Fruit fly (Drosophila melanogaster) whole organism, embryonic: ENCODE data around the gene CG7149.

Source experiments
- Ada2b ChIP-seq: fragments of 200-800 bp; sonication (Bioruptor generic); IDR thresholded peaks from 2 replicates; pipeline ENCODE4 v1.3.6; 2022; ENCODE audit warnings: missing biosample characterization, missing genetic modification characterization
- CG13296 ChIP-seq: fragments of 200-800 bp; sonication (Bioruptor generic); optimal IDR thresholded peaks from 3 replicates; lab custom pipeline; 2018; ENCODE audit warnings: missing biosample characterization, mild to moderate bottlenecking, missing genetic modification characterization
- CG16813 ChIP-seq: fragments of 200-800 bp; sonication (Bioruptor generic); IDR thresholded peaks from 3 replicates; pipeline ENCODE4 v1.3.6; 2022; ENCODE audit warnings: missing biosample characterization, missing genetic modification characterization; ENCODE audit not compliant: partially characterized antibody
- CG17328 ChIP-seq: fragments of 200-800 bp; sonication (Bioruptor generic); IDR thresholded peaks from 2 replicates; pipeline ENCODE4 v1.3.6; 2022; ENCODE audit warnings: missing biosample characterization, missing genetic modification characterization
- CG32767 ChIP-seq: fragments of 200-800 bp; sonication (Bioruptor generic); IDR thresholded peaks from 2 replicates; pipeline ENCODE4 v1.3.6; 2022; ENCODE audit warnings: missing biosample characterization, missing genetic modification characterization
- CG4617 ChIP-seq: fragments of 200-800 bp; sonication (Bioruptor generic); optimal IDR thresholded peaks from 3 replicates; lab custom pipeline; 2016; ENCODE audit warnings: missing biosample characterization, missing genetic modification characterization, borderline replicate concordance
- CG4854 ChIP-seq: fragments of 200-800 bp; sonication (Bioruptor generic); optimal IDR thresholded peaks from 2 replicates; lab custom pipeline; 2016; ENCODE audit warnings: missing biosample characterization, missing genetic modification characterization, inconsistent platforms
- CG7786 ChIP-seq: fragments of 200-800 bp; sonication (Bioruptor generic); optimal IDR thresholded peaks from 2 replicates; lab custom pipeline; 2016; ENCODE audit warnings: missing biosample characterization, missing genetic modification characterization
- ERR ChIP-seq: fragments of 200-800 bp; sonication (Bioruptor generic); optimal IDR thresholded peaks from 2 replicates; lab custom pipeline; 2016; ENCODE audit warnings: missing biosample characterization, missing genetic modification characterization
- Eip74EF ChIP-seq, 2 experiments: fragments of 200-800 bp in 1 of 2; fragments of >200 bp in 1 of 2; sonication (Bioruptor generic) in 1 of 2; optimal IDR thresholded peaks; 2 replicates each; lab custom pipeline; 2017 to 2019; ENCODE audit warnings: missing biosample characterization in 2 of 2, missing genetic modification characterization in 2 of 2, mild to moderate bottlenecking in 1 of 2, moderate library complexity in 1 of 2
- HmgZ ChIP-seq: fragments of 200-800 bp; sonication (Bioruptor generic); optimal IDR thresholded peaks from 2 replicates; lab custom pipeline; 2018; ENCODE audit warnings: missing biosample characterization, mild to moderate bottlenecking, missing genetic modification characterization
- Jarid2 ChIP-seq: fragments of 200-800 bp; sonication (Bioruptor generic); optimal IDR thresholded peaks from 3 replicates; lab custom pipeline; 2017; ENCODE audit warnings: mild to moderate bottlenecking, missing biosample characterization, missing genetic modification reagents, missing genetic modification characterization
- Lpt ChIP-seq: fragments of >200 bp; optimal IDR thresholded peaks from 2 replicates; lab custom pipeline; 2018; ENCODE audit warnings: missing biosample characterization, missing genetic modification characterization
- Max ChIP-seq: fragments of 200-800 bp; sonication (Bioruptor generic); optimal IDR thresholded peaks from 2 replicates; lab custom pipeline; 2016; ENCODE audit warnings: missing biosample characterization, mild to moderate bottlenecking, missing genetic modification characterization
- Meics ChIP-seq: fragments of 200-800 bp; sonication (Bioruptor generic); optimal IDR thresholded peaks from 2 replicates; lab custom pipeline; 2017; ENCODE audit warnings: missing biosample characterization, mild to moderate bottlenecking, missing genetic modification characterization
- Mrtf ChIP-seq: fragments of 200-800 bp; sonication (Bioruptor generic); IDR thresholded peaks from 3 replicates; pipeline ENCODE4 v1.3.6; 2022; ENCODE audit warnings: missing biosample characterization, missing genetic modification characterization
- Myb ChIP-seq: fragments of 200-800 bp; sonication (Bioruptor generic); optimal IDR thresholded peaks from 2 replicates; lab custom pipeline; 2016; ENCODE audit warnings: missing biosample characterization, missing genetic modification characterization
- Nf-YB ChIP-seq: fragments of 200-800 bp; sonication (Bioruptor generic); optimal IDR thresholded peaks from 3 replicates; lab custom pipeline; 2019; ENCODE audit warnings: missing biosample characterization, mild to moderate bottlenecking, missing genetic modification characterization, moderate library complexity
- Vsx1 ChIP-seq: fragments of 200-800 bp; sonication (Bioruptor generic); optimal IDR thresholded peaks from 2 replicates; lab custom pipeline; 2017; ENCODE audit warnings: missing biosample characterization, mild to moderate bottlenecking, missing genetic modification characterization, missing genetic modification reagents
- aop ChIP-seq: fragments of 200-800 bp; sonication (Bioruptor generic); IDR thresholded peaks from 2 replicates; pipeline ENCODE4 v1.3.6; 2022; ENCODE audit warnings: missing biosample characterization, missing genetic modification characterization
- az2 ChIP-seq: fragments of 200-800 bp; sonication (Bioruptor generic); optimal IDR thresholded peaks from 3 replicates; lab custom pipeline; 2016; ENCODE audit warnings: missing biosample characterization, missing genetic modification characterization
- bbx ChIP-seq: fragments of 200-800 bp; sonication (Bioruptor generic); IDR thresholded peaks from 2 replicates; pipeline ENCODE4 v1.3.6; 2022; ENCODE audit warnings: missing biosample characterization, missing genetic modification characterization; ENCODE audit not compliant: partially characterized antibody
- btn ChIP-seq: fragments of 200-800 bp; sonication (Bioruptor generic); optimal IDR thresholded peaks from 2 replicates; lab custom pipeline; 2016; ENCODE audit warnings: missing biosample characterization, missing genetic modification characterization
- cato ChIP-seq: fragments of 200-800 bp; sonication (Bioruptor generic); optimal IDR thresholded peaks from 2 replicates; lab custom pipeline; 2016; ENCODE audit warnings: missing biosample characterization, missing genetic modification characterization, borderline replicate concordance
- chinmo ChIP-seq: fragments of 200-800 bp; sonication (Bioruptor generic); IDR thresholded peaks from 4 replicates; pipeline ENCODE4 v1.3.6; 2022; ENCODE audit warnings: missing biosample characterization, missing genetic modification characterization; ENCODE audit not compliant: partially characterized antibody
- crc ChIP-seq: fragments of 200-800 bp; sonication (Bioruptor generic); optimal IDR thresholded peaks from 2 replicates; lab custom pipeline; 2016; ENCODE audit warnings: missing biosample characterization, missing genetic modification characterization
- crp ChIP-seq, 2 experiments: fragments of 200-800 bp; sonication (Bioruptor generic); optimal IDR thresholded peaks; 2 replicates in 1 of 2; 3 replicates in 1 of 2; lab custom pipeline; 2017; ENCODE audit warnings: missing biosample characterization in 2 of 2, missing genetic modification characterization in 2 of 2, mild to moderate bottlenecking in 1 of 2, moderate library complexity in 1 of 2
- dpn ChIP-seq, 2 experiments: fragments of 200-800 bp; sonication (Bioruptor generic); optimal IDR thresholded peaks; 3 replicates each; lab custom pipeline; 2016; ENCODE audit warnings: missing biosample characterization in 2 of 2, missing genetic modification characterization in 2 of 2
- emc ChIP-seq: fragments of 200-800 bp; sonication (Bioruptor generic); optimal IDR thresholded peaks from 2 replicates; lab custom pipeline; 2016; ENCODE audit warnings: missing biosample characterization, missing genetic modification characterization
- esg ChIP-seq: fragments of 200-800 bp; sonication (Bioruptor generic); conservative IDR thresholded peaks from 2 replicates; pipeline ENCODE4 v1.3.6; 2022; ENCODE audit warnings: missing biosample characterization, missing genetic modification characterization
- hbn ChIP-seq: fragments of 200-800 bp; sonication (Bioruptor generic); IDR thresholded peaks from 2 replicates; pipeline ENCODE4 v1.3.6; 2022; ENCODE audit warnings: missing biosample characterization, missing genetic modification characterization; ENCODE audit not compliant: partially characterized antibody
- jing ChIP-seq: fragments of 200-800 bp; sonication (Bioruptor generic); optimal IDR thresholded peaks from 2 replicates; lab custom pipeline; 2018; ENCODE audit warnings: missing biosample characterization, mild to moderate bottlenecking, missing genetic modification characterization
- jumu ChIP-seq: fragments of 200-800 bp; sonication (Bioruptor generic); optimal IDR thresholded peaks from 3 replicates; lab custom pipeline; 2016; ENCODE audit warnings: missing biosample characterization, missing genetic modification characterization
- mam ChIP-seq: fragments of 200-800 bp; sonication (Bioruptor generic); optimal IDR thresholded peaks from 3 replicates; lab custom pipeline; 2016; ENCODE audit warnings: missing biosample characterization, missing genetic modification characterization
- nau ChIP-seq: fragments of 200-800 bp; sonication (Bioruptor generic); optimal IDR thresholded peaks from 3 replicates; lab custom pipeline; 2017; ENCODE audit warnings: missing biosample characterization, mild to moderate bottlenecking, missing genetic modification characterization, missing genetic modification reagents
- pum ChIP-seq: fragments of 200-800 bp; sonication (Bioruptor generic); optimal IDR thresholded peaks from 2 replicates; lab custom pipeline; 2016; ENCODE audit warnings: missing biosample characterization, missing genetic modification characterization
- repo ChIP-seq: fragments of 200-800 bp; sonication (Bioruptor generic); optimal IDR thresholded peaks from 2 replicates; lab custom pipeline; 2016; ENCODE audit warnings: missing biosample characterization, missing genetic modification characterization
- sr ChIP-seq: fragments of 200-800 bp; sonication (Bioruptor generic); IDR thresholded peaks from 3 replicates; pipeline ENCODE4 v1.3.6; 2022; ENCODE audit warnings: missing biosample characterization, missing genetic modification characterization
- tap ChIP-seq: fragments of 200-800 bp; optimal IDR thresholded peaks from 3 replicates; lab custom pipeline; 2019; ENCODE audit warnings: missing biosample characterization, mild to moderate bottlenecking, missing genetic modification characterization, moderate library complexity
- yki ChIP-seq: fragments of >200 bp; optimal IDR thresholded peaks from 3 replicates; lab custom pipeline; 2018
- zen2 ChIP-seq: fragments of 200-800 bp; sonication (Bioruptor generic); IDR thresholded peaks from 3 replicates; pipeline ENCODE4 v1.3.6; 2022; ENCODE audit warnings: missing biosample characterization, missing genetic modification characterization; ENCODE audit not compliant: partially characterized antibody
- zf30C ChIP-seq: fragments of 200-800 bp; sonication (Bioruptor generic); optimal IDR thresholded peaks from 3 replicates; lab custom pipeline; 2018; ENCODE audit warnings: missing biosample characterization, mild to moderate bottlenecking, missing genetic modification characterization

The CG7149 gene

DNA sequence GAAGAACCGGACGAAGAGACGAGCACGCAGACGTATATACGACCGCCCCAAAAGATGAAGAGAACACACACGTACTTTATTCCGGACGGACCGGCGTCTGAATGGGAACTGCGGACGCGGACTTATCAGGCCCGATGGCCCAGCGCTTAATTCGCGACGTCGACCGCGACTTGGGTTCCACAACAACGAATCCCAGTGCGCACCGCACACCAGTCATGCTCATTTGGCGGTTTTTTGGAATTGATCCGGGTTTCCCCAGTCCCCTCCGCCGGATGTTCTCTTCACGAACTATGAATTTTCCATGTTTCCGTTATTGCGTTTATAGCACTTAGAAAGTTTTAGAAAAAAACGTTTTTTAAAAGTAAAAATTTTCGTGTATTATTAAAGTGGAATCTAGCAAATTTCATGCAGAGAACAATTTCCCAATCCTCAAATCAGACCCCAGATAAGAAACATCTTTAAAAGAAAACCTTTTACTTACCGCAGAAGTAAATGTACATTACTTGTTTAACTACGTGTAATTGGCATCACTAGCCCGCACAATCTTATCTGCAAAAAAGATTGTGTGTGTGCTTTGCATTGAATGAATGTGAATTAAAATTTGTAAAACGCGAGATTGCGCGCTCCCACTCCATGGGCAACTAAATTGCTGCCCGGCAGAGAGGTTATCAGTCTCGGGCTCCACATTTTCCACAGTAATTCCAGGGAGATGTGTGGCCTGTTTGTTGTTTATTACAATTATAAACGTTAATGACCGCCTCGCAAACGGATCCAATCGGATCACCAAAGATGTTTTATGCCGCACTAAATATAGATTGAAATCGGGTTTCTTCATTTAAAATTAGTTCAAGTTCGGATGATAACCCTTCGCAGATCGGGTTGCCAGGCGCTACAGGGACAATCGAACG lies at the start of gene CG7149 (continued):
- TF ChIP-seq emc: no peak
- no peak for TF ChIP-seq CG13296 (GFP tag; lab: Kevin White, UChicago)
- TF ChIP-seq Lpt (GFP tag; lab: Kevin White, UChicago): no peak
- no peak for TF ChIP-seq Mrtf
- TF ChIP-seq CG17328: no peak
- TF ChIP-seq esg (GFP tag; lab: Robert Waterston, UW): no peak
- no peak for TF ChIP-seq cato (GFP tag; lab: Kevin White, UChicago)
- TF ChIP-seq Jarid2 (GFP tag; lab: Kevin White, UChicago): peak; percentile 59
- TF ChIP-seq az2 (GFP tag; lab: Kevin White, UChicago): no peak
- TF ChIP-seq Nf-YB (GFP tag; lab: Kevin White, UChicago): no peak
- no peak for TF ChIP-seq zen2 (GFP tag; lab: Robert Waterston, UW)
- TF ChIP-seq pum (GFP tag; lab: Kevin White, UChicago): no peak
- TF ChIP-seq CG4854 (GFP tag; lab: Kevin White, UChicago): no peak
- no peak for TF ChIP-seq CG7786 (GFP tag; lab: Kevin White, UChicago)
- peak; percentile 39 for TF ChIP-seq Vsx1 (GFP tag; lab: Kevin White, UChicago)
- no peak for TF ChIP-seq repo (GFP tag; lab: Kevin White, UChicago)
- TF ChIP-seq aop (GFP tag; lab: Robert Waterston, UW): no peak
- TF ChIP-seq dpn (GFP tag; optimal IDR thresholded peaks at IDR 0.05; lab: Kevin White, UChicago): peak in 1 of 2 experiments; percentile 2
- no peak for TF ChIP-seq HmgZ (tag; lab: Kevin White, UChicago)
- TF ChIP-seq nau (GFP tag; lab: Kevin White, UChicago): no peak
- no peak for TF ChIP-seq crc
- no peak for TF ChIP-seq mam (GFP tag; lab: Kevin White, UChicago)
- no peak for TF ChIP-seq CG32767 (GFP tag; lab: Robert Waterston, UW)
- no peak for TF ChIP-seq crp (GFP tag; optimal IDR thresholded peaks at IDR 0.05; lab: Kevin White, UChicago)
- TF ChIP-seq jing (GFP tag; lab: Kevin White, UChicago): no peak
- TF ChIP-seq yki (lab: Kevin White, UChicago): no peak
- no peak for TF ChIP-seq jumu (GFP tag; lab: Kevin White, UChicago)
- no peak for TF ChIP-seq Eip74EF (GFP tag; optimal IDR thresholded peaks at IDR 0.05; lab: Kevin White, UChicago)
- TF ChIP-seq btn (GFP tag; lab: Kevin White, UChicago): no peak
- peak; percentile 92; the same call in 3 of the 4 replicates for TF ChIP-seq chinmo (GFP tag; lab: Robert Waterston, UW)
- TF ChIP-seq CG16813 (GFP tag; lab: Robert Waterston, UW): no peak
- no peak for TF ChIP-seq ERR
- TF ChIP-seq tap (tag; lab: Kevin White, UChicago): no peak
- peak; percentile 37; the same call in 1 of the 2 replicates for TF ChIP-seq bbx (GFP tag; lab: Robert Waterston, UW)
- no peak for TF ChIP-seq zf30C
- no peak for TF ChIP-seq Max (GFP tag; lab: Kevin White, UChicago)
- no peak for TF ChIP-seq Ada2b (GFP tag; lab: Robert Waterston, UW)
- peak; percentile 33 for TF ChIP-seq Meics (GFP tag; lab: Kevin White, UChicago)
- TF ChIP-seq hbn (GFP tag; lab: Robert Waterston, UW): no peak
- TF ChIP-seq CG4617: no peak
- TF ChIP-seq sr (GFP tag; lab: Robert Waterston, UW): no peak
- TF ChIP-seq Myb (GFP tag; lab: Kevin White, UChicago): no peak
